Worm (Caenorhabditis elegans): ENCODE measurements around the gene str-136.
A peak's percentile ranks its signal among the peaks of the same experiment; 100 is the strongest.

DNA sequence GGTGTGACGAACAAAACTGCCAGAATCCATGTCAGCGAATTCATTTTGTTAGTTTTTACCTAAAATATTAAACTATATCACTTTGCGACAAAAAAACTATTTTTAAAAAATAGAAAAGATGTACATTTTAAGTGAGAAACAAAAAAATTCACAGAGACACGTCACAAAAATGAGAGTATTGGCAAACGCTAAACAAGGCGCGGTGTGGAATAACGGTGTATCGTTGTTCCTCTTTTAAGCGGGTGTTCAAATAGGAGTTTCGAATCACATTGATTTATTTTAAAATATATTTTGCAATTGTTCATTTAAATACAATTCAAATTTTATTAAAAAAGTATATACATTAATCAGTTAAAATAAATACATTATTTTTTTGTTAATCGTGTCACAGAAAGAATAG lies 23.8 kb upstream of the str-136 start, which contains the start of gene sel-9:
- no peak for TF ChIP-seq fos-1 (tag; optimal IDR thresholded peaks at IDR 0.05)
- TF ChIP-seq elt-1 (tag; optimal IDR thresholded peaks at IDR 0.05): no peak
- no peak for TF ChIP-seq pqm-1 (tag; optimal IDR thresholded peaks at IDR 0.05)
- TF ChIP-seq fkh-10 (GFP tag; optimal IDR thresholded peaks at IDR 0.05): no peak
- no peak for TF ChIP-seq egl-27 (tag; optimal IDR thresholded peaks at IDR 0.05)
- no peak for TF ChIP-seq nhr-237 (tag; optimal IDR thresholded peaks at IDR 0.05)
- no peak for TF ChIP-seq ama-1 (optimal IDR thresholded peaks at IDR 0.05)
- no peak for TF ChIP-seq lin-39 (tag; optimal IDR thresholded peaks at IDR 0.05)
- no peak for TF ChIP-seq ztf-11 (tag; optimal IDR thresholded peaks at IDR 0.05)
- TF ChIP-seq aly-2 (tag; optimal IDR thresholded peaks at IDR 0.05): no peak
- no peak for TF ChIP-seq mdl-1 (tag; optimal IDR thresholded peaks at IDR 0.05)
- peak; percentile 60 for TF ChIP-seq pha-4 (tag; optimal IDR thresholded peaks at IDR 0.05)
- TF ChIP-seq elt-2 (tag; optimal IDR thresholded peaks at IDR 0.05): peak; percentile 22
- no peak for TF ChIP-seq jun-1 (tag; optimal IDR thresholded peaks at IDR 0.05)

All from whole organism, L3 larva.